Fruit fly (Drosophila melanogaster) whole organism, embryonic: Measurements from ENCODE around the gene Zir.

Experiments used
- Aef1 ChIP-seq: fragments of 200-800 bp; sonication (Bioruptor generic); IDR thresholded peaks from 3 replicates; pipeline ENCODE4 v1.3.6; 2022; ENCODE audit warnings: missing biosample characterization, missing genetic modification characterization
- Atf-2 ChIP-seq: fragments of 200-800 bp; sonication (Bioruptor generic); optimal IDR thresholded peaks from 2 replicates; lab custom pipeline; 2016; ENCODE audit warnings: missing biosample characterization, missing genetic modification characterization
- CG10565 ChIP-seq: fragments of 200-800 bp; sonication (Bioruptor generic); optimal IDR thresholded peaks from 3 replicates; lab custom pipeline; 2016; ENCODE audit warnings: missing biosample characterization, mild to moderate bottlenecking, missing genetic modification characterization
- CG12391 ChIP-seq: fragments of 200-800 bp; sonication (Bioruptor generic); optimal IDR thresholded peaks from 3 replicates; lab custom pipeline; 2018; ENCODE audit warnings: missing biosample characterization, mild to moderate bottlenecking, missing genetic modification characterization, moderate library complexity
- CG12769 ChIP-seq: fragments of 200-800 bp; sonication (Bioruptor generic); optimal IDR thresholded peaks from 2 replicates; lab custom pipeline; 2019; ENCODE audit warnings: missing biosample characterization, mild to moderate bottlenecking, missing genetic modification characterization, moderate library complexity
- CG13287 ChIP-seq: fragments of 200-800 bp; sonication (Bioruptor generic); IDR thresholded peaks from 2 replicates; pipeline ENCODE4 v1.3.6; 2022; ENCODE audit warnings: missing biosample characterization, missing genetic modification characterization; ENCODE audit not compliant: partially characterized antibody
- CG13624 ChIP-seq: fragments of 200-800 bp; sonication (Bioruptor generic); optimal IDR thresholded peaks from 2 replicates; lab custom pipeline; 2016; ENCODE audit warnings: missing biosample characterization, missing genetic modification characterization
- CG1832 ChIP-seq: fragments of 200-800 bp; sonication (Bioruptor generic); optimal IDR thresholded peaks from 2 replicates; lab custom pipeline; 2017; ENCODE audit warnings: missing biosample characterization, mild to moderate bottlenecking, missing genetic modification characterization, inconsistent platforms
- CG2116 ChIP-seq: fragments of 200-800 bp; sonication (Bioruptor generic); optimal IDR thresholded peaks from 3 replicates; lab custom pipeline; 2018; ENCODE audit warnings: missing biosample characterization, mild to moderate bottlenecking, missing genetic modification characterization
- CG33557 ChIP-seq: fragments of 200-800 bp; sonication (Bioruptor generic); optimal IDR thresholded peaks from 2 replicates; lab custom pipeline; 2019; ENCODE audit warnings: missing biosample characterization, mild to moderate bottlenecking, missing genetic modification characterization, moderate library complexity
- CG34224 ChIP-seq: fragments of 200-800 bp; sonication (Bioruptor generic); IDR thresholded peaks from 3 replicates; pipeline ENCODE4 v1.3.6; 2022; ENCODE audit warnings: missing biosample characterization, missing genetic modification characterization; ENCODE audit not compliant: partially characterized antibody
- CG42726 ChIP-seq: fragments of 200-800 bp; sonication (Bioruptor generic); IDR thresholded peaks from 2 replicates; pipeline ENCODE4 v1.3.6; 2022; ENCODE audit warnings: missing biosample characterization, missing genetic modification characterization; ENCODE audit not compliant: partially characterized antibody
- CG4820 ChIP-seq: fragments of 200-800 bp; sonication (Bioruptor generic); optimal IDR thresholded peaks from 3 replicates; lab custom pipeline; 2016; ENCODE audit warnings: missing biosample characterization, missing genetic modification characterization
- CG6654 ChIP-seq: fragments of 200-800 bp; sonication (Bioruptor generic); optimal IDR thresholded peaks from 2 replicates; lab custom pipeline; 2017; ENCODE audit warnings: missing biosample characterization, mild to moderate bottlenecking, missing genetic modification characterization
- CG7963 ChIP-seq: fragments of 200-800 bp; sonication (Bioruptor generic); IDR thresholded peaks from 3 replicates; pipeline ENCODE4 v1.3.6; 2022; ENCODE audit warnings: missing biosample characterization, missing genetic modification characterization; ENCODE audit not compliant: partially characterized antibody
- CG8359 ChIP-seq: fragments of 200-800 bp; sonication (Bioruptor generic); optimal IDR thresholded peaks from 2 replicates; lab custom pipeline; 2017; ENCODE audit warnings: missing biosample characterization, mild to moderate bottlenecking, missing genetic modification characterization, borderline replicate concordance
- CG9215 ChIP-seq: fragments of 200-800 bp; sonication (Bioruptor generic); IDR thresholded peaks from 2 replicates; pipeline ENCODE4 v1.3.6; 2022; ENCODE audit warnings: missing biosample characterization, missing genetic modification characterization
- Dref ChIP-seq: fragments of 200-800 bp; sonication (Bioruptor generic); IDR thresholded peaks from 2 replicates; pipeline ENCODE4 v1.3.6; 2022; ENCODE audit warnings: missing biosample characterization, missing genetic modification characterization
- Ets97D ChIP-seq: fragments of 200-800 bp; sonication (Bioruptor generic); optimal IDR thresholded peaks from 3 replicates; lab custom pipeline; 2016; ENCODE audit warnings: missing biosample characterization, missing genetic modification characterization
- HmgZ ChIP-seq: fragments of 200-800 bp; sonication (Bioruptor generic); optimal IDR thresholded peaks from 2 replicates; lab custom pipeline; 2018; ENCODE audit warnings: missing biosample characterization, mild to moderate bottlenecking, missing genetic modification characterization
- Lhr ChIP-seq: fragments of 200-800 bp; sonication (Bioruptor generic); optimal IDR thresholded peaks from 3 replicates; lab custom pipeline; 2017; ENCODE audit warnings: mild to moderate bottlenecking, missing biosample characterization, missing genetic modification reagents, missing genetic modification characterization
- Meics ChIP-seq: fragments of 200-800 bp; sonication (Bioruptor generic); optimal IDR thresholded peaks from 2 replicates; lab custom pipeline; 2017; ENCODE audit warnings: missing biosample characterization, mild to moderate bottlenecking, missing genetic modification characterization
- NFAT ChIP-seq: fragments of 200-800 bp; sonication (Bioruptor generic); IDR thresholded peaks from 2 replicates; pipeline ENCODE4 v1.3.6; 2022; ENCODE audit warnings: missing biosample characterization, missing genetic modification characterization
- Opbp ChIP-seq: fragments of 200-800 bp; sonication (Bioruptor generic); IDR thresholded peaks from 3 replicates; pipeline ENCODE4 v1.3.6; 2022; ENCODE audit warnings: missing biosample characterization, missing genetic modification characterization; ENCODE audit not compliant: partially characterized antibody
- Trl ChIP-seq, 3 experiments: fragments of >200 bp in 2 of 3; fragments of 200-800 bp in 1 of 3; sonication (Bioruptor generic) in 1 of 3; optimal IDR thresholded peaks; 2 replicates in 1 of 3; 3 replicates in 2 of 3; lab custom pipeline; 2016 to 2017; ENCODE audit warnings: missing biosample characterization in 1 of 3, missing genetic modification characterization in 1 of 3
- ato ChIP-seq: fragments of 200-800 bp; sonication (Bioruptor generic); IDR thresholded peaks from 2 replicates; pipeline ENCODE4 v1.3.6; 2022; ENCODE audit warnings: missing biosample characterization, missing genetic modification characterization; ENCODE audit not compliant: partially characterized antibody
- bab2 ChIP-seq: fragments of 200-800 bp; sonication (Bioruptor generic); optimal IDR thresholded peaks from 2 replicates; lab custom pipeline; 2016; ENCODE audit warnings: missing biosample characterization, missing genetic modification characterization
- bcd ChIP-seq: fragments of 200-800 bp; sonication (Bioruptor generic); optimal IDR thresholded peaks from 2 replicates; lab custom pipeline; 2017; ENCODE audit warnings: missing biosample characterization, mild to moderate bottlenecking, missing genetic modification characterization
- cad ChIP-seq: fragments of >200 bp; optimal IDR thresholded peaks from 2 replicates; lab custom pipeline; 2017; ENCODE audit warnings: missing biosample characterization, missing genetic modification characterization
- chn ChIP-seq: fragments of 200-800 bp; sonication (Bioruptor generic); optimal IDR thresholded peaks from 2 replicates; lab custom pipeline; 2016; ENCODE audit warnings: missing biosample characterization, missing genetic modification characterization
- dimm ChIP-seq: fragments of 200-800 bp; sonication (Bioruptor generic); IDR thresholded peaks from 2 replicates; pipeline ENCODE4 v1.3.6; 2022; ENCODE audit warnings: missing biosample characterization, missing genetic modification characterization
- dpn ChIP-seq, 2 experiments: fragments of 200-800 bp; sonication (Bioruptor generic); optimal IDR thresholded peaks; 3 replicates each; lab custom pipeline; 2016; ENCODE audit warnings: missing biosample characterization in 2 of 2, missing genetic modification characterization in 2 of 2
- ems ChIP-seq: fragments of 200-800 bp; sonication (Bioruptor generic); optimal IDR thresholded peaks from 3 replicates; lab custom pipeline; 2016; ENCODE audit warnings: missing biosample characterization, missing genetic modification characterization
- exex ChIP-seq: fragments of 200-800 bp; sonication (Bioruptor generic); optimal IDR thresholded peaks from 4 replicates; lab custom pipeline; 2018; ENCODE audit warnings: missing biosample characterization, mild to moderate bottlenecking, missing genetic modification characterization, moderate library complexity
- hb ChIP-seq: fragments of 200-800 bp; sonication (Bioruptor generic); IDR thresholded peaks from 3 replicates; pipeline ENCODE4 v1.3.6; 2022; ENCODE audit warnings: missing biosample characterization, missing genetic modification characterization; ENCODE audit not compliant: partially characterized antibody
- hbn ChIP-seq: fragments of 200-800 bp; sonication (Bioruptor generic); IDR thresholded peaks from 2 replicates; pipeline ENCODE4 v1.3.6; 2022; ENCODE audit warnings: missing biosample characterization, missing genetic modification characterization; ENCODE audit not compliant: partially characterized antibody
- her ChIP-seq: fragments of 200-800 bp; sonication (Bioruptor generic); optimal IDR thresholded peaks from 2 replicates; lab custom pipeline; 2016; ENCODE audit warnings: missing biosample characterization, missing genetic modification characterization
- kah ChIP-seq: fragments of 200-800 bp; sonication (Bioruptor generic); optimal IDR thresholded peaks from 2 replicates; lab custom pipeline; 2018; ENCODE audit warnings: missing biosample characterization, mild to moderate bottlenecking, missing genetic modification characterization
- mirr ChIP-seq: fragments of 200-800 bp; sonication (Bioruptor generic); optimal IDR thresholded peaks from 3 replicates; lab custom pipeline; 2018; ENCODE audit warnings: missing biosample characterization, mild to moderate bottlenecking, missing genetic modification characterization
- mld ChIP-seq: fragments of 200-800 bp; sonication (Bioruptor generic); IDR thresholded peaks from 3 replicates; pipeline ENCODE4 v1.3.6; 2022; ENCODE audit warnings: missing biosample characterization, missing genetic modification characterization; ENCODE audit not compliant: partially characterized antibody
- nerfin-2 ChIP-seq: fragments of 200-800 bp; sonication (Bioruptor generic); IDR thresholded peaks from 2 replicates; pipeline ENCODE4 v1.3.6; 2022; ENCODE audit warnings: missing biosample characterization, missing genetic modification characterization; ENCODE audit not compliant: partially characterized antibody
- phol ChIP-seq: fragments of 200-800 bp; sonication (Bioruptor generic); optimal IDR thresholded peaks from 3 replicates; lab custom pipeline; 2018; ENCODE audit warnings: missing biosample characterization, mild to moderate bottlenecking, missing genetic modification characterization, moderate library complexity
- rib ChIP-seq: fragments of 200-800 bp; sonication (Bioruptor generic); IDR thresholded peaks from 2 replicates; pipeline ENCODE4 v1.3.6; 2022; ENCODE audit warnings: missing biosample characterization, missing genetic modification characterization
- seq ChIP-seq: fragments of 200-800 bp; sonication (Bioruptor generic); IDR thresholded peaks from 2 replicates; pipeline ENCODE4 v1.3.6; 2022; ENCODE audit warnings: missing biosample characterization, missing genetic modification characterization
- sob ChIP-seq: fragments of 200-800 bp; sonication (Bioruptor generic); IDR thresholded peaks from 2 replicates; pipeline ENCODE4 v1.3.6; 2022; ENCODE audit warnings: missing biosample characterization, missing genetic modification characterization
- tna ChIP-seq: fragments of 200-800 bp; sonication (Bioruptor generic); IDR thresholded peaks from 2 replicates; pipeline ENCODE4 v1.3.6; 2022; ENCODE audit warnings: missing biosample characterization, missing genetic modification characterization; ENCODE audit not compliant: partially characterized antibody
- wdn ChIP-seq: fragments of 200-800 bp; sonication (Bioruptor generic); IDR thresholded peaks from 2 replicates; pipeline ENCODE4 v1.3.6; 2022; ENCODE audit warnings: missing biosample characterization, missing genetic modification characterization
- zen ChIP-seq: fragments of 200-800 bp; sonication (Bioruptor generic); optimal IDR thresholded peaks from 3 replicates; lab custom pipeline; 2018; ENCODE audit warnings: missing biosample characterization, mild to moderate bottlenecking, missing genetic modification characterization, moderate library complexity

The Zir gene

DNA sequence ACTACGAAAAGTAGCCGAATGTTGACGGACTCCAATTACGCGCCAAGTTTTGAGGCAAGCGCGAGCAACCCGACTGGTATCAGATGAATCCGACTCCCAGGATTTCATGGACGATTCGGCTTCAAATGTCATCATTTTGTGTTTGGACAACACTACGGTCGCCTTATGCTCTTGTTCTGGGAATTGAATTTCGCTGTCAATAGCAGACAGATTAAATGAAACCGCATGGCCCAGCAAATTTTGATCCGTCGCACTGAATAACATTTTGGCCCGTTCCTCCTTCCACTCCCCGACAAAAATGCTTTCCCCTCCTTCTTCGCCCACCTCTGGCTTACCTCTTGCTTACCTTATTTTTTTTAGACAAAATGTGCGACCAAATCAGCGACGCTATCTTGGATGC, 15.5 kb downstream of the Zir start:
- TF ChIP-seq CG6654 (GFP tag; lab: Kevin White, UChicago) (no peak), dimm (GFP tag; lab: Robert Waterston, UW) (no peak), her (GFP tag; lab: Kevin White, UChicago) (no peak), CG12391 (tag; lab: Kevin White, UChicago) (no peak), kah (GFP tag; lab: Kevin White, UChicago) (no peak), CG7963 (GFP tag; lab: Robert Waterston, UW) (no peak), wdn (no peak), cad (GFP tag; lab: Kevin White, UChicago) (no peak), Atf-2 (GFP tag; lab: Kevin White, UChicago) (no peak), NFAT (GFP tag; lab: Robert Waterston, UW) (no peak), seq (GFP tag; lab: Robert Waterston, UW) (no peak), chn (no peak), CG10565 (GFP tag; lab: Kevin White, UChicago) (no peak), bcd (GFP tag; lab: Kevin White, UChicago) (no peak)

DNA sequence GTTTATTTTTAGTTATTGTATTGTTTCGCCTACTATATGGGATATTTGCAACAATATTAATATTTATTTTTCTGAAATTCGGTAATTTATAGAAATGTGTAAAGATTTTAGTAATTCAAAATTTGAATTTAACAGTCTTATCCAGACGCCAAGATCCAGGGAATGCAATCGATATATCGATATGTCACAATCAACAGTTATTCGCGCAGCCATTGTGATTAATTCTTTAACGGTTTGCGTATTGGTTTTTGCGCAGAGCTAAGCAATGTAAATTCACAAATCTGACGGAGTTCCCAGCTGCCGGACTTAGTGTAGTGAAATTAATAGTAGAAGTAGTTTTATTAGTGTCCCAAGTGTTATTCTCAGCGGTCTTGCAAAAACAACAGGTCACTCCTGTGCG, 19.9 kb downstream of the Zir start, which contains the start of gene ND-15:
Gene ND-15 (plus strand): TSS at position 298 of the 400 bp plus-strand sequence.
- TF ChIP-seq Trl (optimal IDR thresholded peaks at IDR 0.05; lab: Kevin White, UChicago) (no peak), Trl (GFP tag; optimal IDR thresholded peaks at IDR 0.05; lab: Kevin White, UChicago) (no peak), CG1832 (GFP tag; lab: Kevin White, UChicago) (no peak), CG42726 (GFP tag; lab: Robert Waterston, UW) (peak; percentile 76; the same call in 1 of the 2 replicates), Dref (GFP tag; lab: Robert Waterston, UW) (peak; percentile 86), nerfin-2 (GFP tag; lab: Robert Waterston, UW) (0 out of 2 replicates have a peak, but pooled peaks have one; percentile 31), CG13624 (GFP tag; lab: Kevin White, UChicago) (no peak), hbn (GFP tag; lab: Robert Waterston, UW) (peak; percentile 58), rib (GFP tag; lab: Robert Waterston, UW) (no peak), ato (GFP tag; lab: Robert Waterston, UW) (0 out of 2 replicates have a peak, but pooled peaks have one; percentile 17), tna (GFP tag; lab: Robert Waterston, UW) (peak; percentile 70), ems (GFP tag; lab: Kevin White, UChicago) (no peak), CG8359 (GFP tag; lab: Kevin White, UChicago) (no peak), CG34224 (GFP tag; lab: Robert Waterston, UW) (peak; percentile 76), mirr (GFP tag; lab: Kevin White, UChicago) (no peak), zen (no peak), CG2116 (GFP tag; lab: Kevin White, UChicago) (peak; percentile 93), sob (0 out of 2 replicates have a peak, but pooled peaks have one; percentile 15), CG9215 (GFP tag; lab: Robert Waterston, UW) (no peak), Meics (no peak), CG12769 (tag; lab: Kevin White, UChicago) (peak; percentile 74), mld (GFP tag; lab: Robert Waterston, UW) (peak; percentile 69; the same call in 2 of the 3 replicates), bab2 (GFP tag; lab: Kevin White, UChicago) (no peak), hb (peak; percentile 63; the same call in 2 of the 3 replicates), CG33557 (GFP tag; lab: Kevin White, UChicago) (no peak), Lhr (no peak), CG13287 (GFP tag; lab: Robert Waterston, UW) (peak; percentile 84), Ets97D (GFP tag; lab: Kevin White, UChicago) (peak; percentile 20), phol (tag; lab: Kevin White, UChicago) (peak; percentile 92), Aef1 (GFP tag; lab: Robert Waterston, UW) (no peak), Opbp (peak; percentile 83), HmgZ (tag; lab: Kevin White, UChicago) (peak; percentile 44), exex (tag; lab: Kevin White, UChicago) (peak; percentile 25), CG4820 (GFP tag; lab: Kevin White, UChicago) (no peak), dpn (GFP tag; optimal IDR thresholded peaks at IDR 0.05; lab: Kevin White, UChicago) (no peak)
